Worm (Caenorhabditis elegans): ENCODE data around the gene flp-17.
"Not testable (repeated sequence)": the region's sequence is repeated elsewhere in the genome, so short reads cannot be mapped to it uniquely, and the experiment has no call there.

The flp-17 gene

DNA sequence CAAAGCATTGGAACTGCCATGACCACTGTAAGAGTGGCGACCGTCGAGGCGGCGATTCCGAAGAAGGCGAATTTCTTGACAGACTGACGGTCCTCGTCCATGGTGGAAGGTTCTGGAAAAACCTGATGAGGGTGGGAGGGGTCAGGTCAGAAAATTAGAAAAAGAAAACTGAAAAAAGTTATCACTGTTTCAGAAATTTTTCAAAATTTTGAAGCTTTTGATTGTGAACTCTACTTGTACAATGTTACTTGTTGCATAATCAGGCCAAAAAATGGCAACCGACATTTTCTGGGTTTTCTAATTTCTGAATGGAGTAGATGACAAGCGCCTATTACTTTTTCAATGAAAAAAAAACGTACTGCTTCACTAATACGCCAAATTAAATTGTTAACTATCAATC lies 8.1 kb downstream of the flp-17 start, which contains the start of gene col-138:
Gene col-138 (minus strand): TSS at position 101 of the 400 bp plus-strand sequence.
- TF ChIP-seq him-1 (tag; optimal IDR thresholded peaks at IDR 0.05): no peak
- TF ChIP-seq dao-5 (tag; optimal IDR thresholded peaks at IDR 0.05): no peak
- TF ChIP-seq W03F9.2 (tag; optimal IDR thresholded peaks at IDR 0.05): no peak

DNA sequence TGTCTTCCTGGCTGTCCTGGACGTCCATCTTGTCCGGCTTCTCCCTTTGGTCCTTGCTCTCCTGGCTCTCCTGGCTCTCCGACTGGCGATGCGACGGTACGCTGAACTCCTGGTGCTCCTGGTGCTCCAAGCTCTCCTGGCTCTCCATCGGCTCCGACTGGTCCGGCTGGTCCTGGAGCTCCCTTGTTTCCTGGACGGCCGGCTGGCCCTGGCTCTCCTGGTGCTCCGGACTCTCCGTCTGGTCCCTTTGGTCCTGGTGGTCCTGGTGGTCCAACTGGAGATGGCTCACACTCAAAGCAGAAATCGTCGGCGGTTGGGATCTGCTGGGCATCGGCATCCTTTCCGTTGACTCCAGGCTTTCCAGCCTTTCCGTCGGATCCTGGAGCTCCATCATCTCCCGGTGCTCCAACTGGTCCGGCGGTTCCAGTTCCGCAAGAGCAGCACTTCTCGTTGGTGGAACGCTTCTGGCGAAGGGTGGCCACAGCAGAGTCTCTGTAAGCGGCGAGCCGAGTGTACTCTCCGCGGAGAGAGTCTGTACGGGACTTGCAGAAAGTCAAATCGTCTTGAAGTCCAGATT lies 8.6 kb downstream of the flp-17 start:
- no peak for TF ChIP-seq W03F9.2 (tag; optimal IDR thresholded peaks at IDR 0.05)
- no peak for TF ChIP-seq him-1 (tag; optimal IDR thresholded peaks at IDR 0.05)
- TF ChIP-seq dao-5 (tag; optimal IDR thresholded peaks at IDR 0.05): no peak

DNA sequence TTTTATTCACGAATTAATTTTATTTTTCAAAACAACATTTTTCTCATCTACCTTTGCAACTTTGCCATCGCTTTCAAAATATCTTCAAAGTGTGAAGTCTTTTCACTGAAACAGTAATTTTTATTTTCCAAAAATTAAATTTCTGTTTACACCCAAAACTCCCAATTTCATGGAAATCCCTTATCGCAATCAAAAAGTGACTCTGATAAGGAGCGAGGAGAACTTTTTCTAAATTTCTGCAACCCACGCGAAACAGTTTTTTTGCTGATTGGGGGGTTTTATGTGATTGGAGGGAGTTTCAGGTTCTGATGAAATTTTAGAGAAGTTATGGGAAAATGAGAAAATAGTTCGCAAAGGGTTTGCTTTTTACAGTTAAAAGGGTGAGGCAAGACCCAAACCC lies 12.1 kb downstream of the flp-17 start:
- TF ChIP-seq W03F9.2 (tag; optimal IDR thresholded peaks at IDR 0.05): no peak
- no peak for TF ChIP-seq him-1 (tag; optimal IDR thresholded peaks at IDR 0.05)
- TF ChIP-seq dao-5 (tag; optimal IDR thresholded peaks at IDR 0.05): no peak

DNA sequence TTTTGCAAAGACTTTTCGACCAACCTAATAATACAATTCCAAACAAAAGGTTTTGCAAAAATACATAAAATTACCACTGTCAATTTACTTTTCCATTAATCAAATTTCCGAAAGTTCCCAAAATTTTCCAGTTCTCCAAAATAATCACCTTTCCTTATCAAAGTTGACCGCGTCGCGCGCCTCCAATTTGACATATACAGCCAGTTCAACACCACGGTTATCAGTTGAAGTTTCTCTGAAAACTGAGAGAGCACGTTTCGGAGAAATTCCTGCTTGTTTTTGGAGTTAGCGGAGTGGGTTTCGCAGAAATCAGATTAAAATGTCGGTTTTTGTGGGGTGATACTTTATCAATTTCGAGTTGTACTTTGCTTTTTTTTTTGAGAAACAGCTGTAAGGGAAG lies 12.6 kb downstream of the flp-17 start:
- no peak for TF ChIP-seq W03F9.2 (tag; optimal IDR thresholded peaks at IDR 0.05)
- no peak for TF ChIP-seq dao-5 (tag; optimal IDR thresholded peaks at IDR 0.05)
- TF ChIP-seq him-1 (tag; optimal IDR thresholded peaks at IDR 0.05): no peak

DNA sequence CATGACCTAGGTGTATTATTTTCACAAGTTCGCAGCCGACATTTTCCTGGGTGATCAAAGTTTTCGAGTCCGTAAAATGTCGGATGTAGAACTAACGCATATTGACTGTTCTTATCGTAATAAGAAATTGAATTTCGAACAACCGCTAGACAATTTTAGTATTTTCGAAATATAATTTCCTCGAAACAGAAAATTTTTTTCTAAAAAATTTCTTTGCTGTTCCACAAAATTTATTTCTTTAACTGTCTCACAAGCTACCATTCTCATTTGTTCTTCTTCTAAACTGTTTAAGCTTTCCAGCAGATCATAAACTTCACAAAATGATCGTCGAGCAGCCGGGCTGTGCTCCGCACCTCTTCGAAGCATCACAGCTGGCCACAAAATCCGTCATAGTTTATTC lies 15.5 kb downstream of the flp-17 start, which contains the start of gene C52D10.3:
Gene C52D10.3 (plus strand): TSS at position 301 of the 400 bp plus-strand sequence.
- TF ChIP-seq dao-5 (tag; optimal IDR thresholded peaks at IDR 0.05) (no peak), W03F9.2 (tag; optimal IDR thresholded peaks at IDR 0.05) (no peak), him-1 (tag; optimal IDR thresholded peaks at IDR 0.05) (no peak)

DNA sequence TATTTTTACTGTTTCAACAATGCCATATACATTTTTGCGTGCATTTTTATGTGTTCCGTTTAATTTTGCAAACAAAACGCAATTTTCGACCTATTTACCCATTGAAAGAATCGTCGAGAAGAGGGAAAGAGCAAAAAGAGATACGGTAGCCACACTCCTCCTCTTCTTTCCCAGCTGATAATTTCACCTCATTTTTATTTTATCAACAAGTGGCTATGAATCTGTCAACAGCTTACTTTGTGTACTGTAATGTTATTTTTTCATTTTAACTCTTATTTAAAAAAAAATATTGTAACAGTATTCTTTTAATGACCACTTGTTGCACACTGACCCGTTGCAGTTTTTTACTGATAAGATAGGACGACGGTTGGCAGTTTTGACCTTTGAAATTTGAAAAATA lies 16.7 kb downstream of the flp-17 start:
- no peak for TF ChIP-seq him-1 (tag; optimal IDR thresholded peaks at IDR 0.05)
- TF ChIP-seq dao-5 (tag; optimal IDR thresholded peaks at IDR 0.05): no peak
- TF ChIP-seq W03F9.2 (tag; optimal IDR thresholded peaks at IDR 0.05): no peak

DNA sequence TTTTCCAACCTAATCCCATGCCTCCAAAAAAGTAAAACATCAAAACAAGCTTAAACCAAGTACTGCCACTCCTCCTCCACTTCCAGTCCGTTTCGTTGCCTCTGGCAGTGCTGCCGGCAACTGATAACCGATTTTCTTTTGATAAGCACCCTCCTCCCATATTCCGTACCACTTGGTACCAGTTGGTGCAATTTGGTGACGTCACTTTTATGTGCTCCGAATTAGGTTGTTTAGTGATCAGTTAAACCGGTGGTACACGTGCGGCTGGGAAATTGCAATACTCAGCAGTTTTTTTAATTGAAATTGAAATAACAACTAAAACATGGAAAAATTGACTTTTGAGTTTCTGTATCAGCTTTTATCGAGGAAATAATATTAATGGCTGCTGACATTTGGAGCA lies 17.6 kb downstream of the flp-17 start:
- TF ChIP-seq dao-5 (tag; optimal IDR thresholded peaks at IDR 0.05) (no peak), W03F9.2 (tag; optimal IDR thresholded peaks at IDR 0.05) (no peak), him-1 (tag; optimal IDR thresholded peaks at IDR 0.05) (no peak)

DNA sequence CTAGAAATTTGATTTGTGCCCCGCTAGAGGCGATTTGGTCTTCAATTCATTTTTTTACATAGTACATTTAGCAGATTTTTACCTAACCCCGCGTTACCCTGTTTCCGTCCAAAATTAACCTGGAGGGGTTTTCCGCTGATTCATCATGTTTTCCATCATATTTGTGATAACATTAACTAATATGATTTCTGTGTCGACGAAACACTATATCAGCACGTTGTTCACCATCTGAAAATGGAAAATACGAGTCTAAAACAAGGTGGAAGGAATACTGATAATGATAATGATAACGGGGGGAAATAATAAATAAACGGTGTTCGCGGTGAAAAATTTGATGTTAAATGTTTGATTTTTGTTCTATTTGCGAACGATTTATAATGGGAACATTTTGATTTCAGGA lies 20.0 kb downstream of the flp-17 start:
- no peak for TF ChIP-seq W03F9.2 (tag; optimal IDR thresholded peaks at IDR 0.05)
- TF ChIP-seq dao-5 (tag; optimal IDR thresholded peaks at IDR 0.05): no peak
- no peak for TF ChIP-seq him-1 (tag; optimal IDR thresholded peaks at IDR 0.05)

DNA sequence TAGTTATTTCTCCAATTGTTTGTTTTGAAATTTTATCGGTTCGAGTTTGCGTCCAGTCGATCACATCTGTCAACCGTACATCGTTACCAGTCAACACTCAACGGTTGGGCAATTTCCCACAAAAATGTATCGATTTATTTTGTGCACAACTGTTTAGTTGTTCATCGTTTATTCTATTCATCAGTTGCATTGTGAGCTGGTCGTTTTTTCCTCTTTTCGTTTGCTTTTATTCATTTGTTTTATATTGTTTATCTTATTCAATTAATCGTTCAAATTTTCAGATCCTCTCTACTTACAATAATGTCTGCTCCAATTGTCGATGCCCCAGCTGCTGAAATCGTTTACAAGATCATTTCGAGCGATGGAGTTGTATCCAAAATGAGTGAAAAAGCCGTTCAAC lies 24.7 kb downstream of the flp-17 start, which contains the start of gene skr-12:
Gene skr-12 (plus strand): TSS at position 301 of the 400 bp plus-strand sequence.
- TF ChIP-seq W03F9.2 (tag; optimal IDR thresholded peaks at IDR 0.05): no peak
- no peak for TF ChIP-seq dao-5 (tag; optimal IDR thresholded peaks at IDR 0.05)
- no peak for TF ChIP-seq him-1 (tag; optimal IDR thresholded peaks at IDR 0.05)

DNA sequence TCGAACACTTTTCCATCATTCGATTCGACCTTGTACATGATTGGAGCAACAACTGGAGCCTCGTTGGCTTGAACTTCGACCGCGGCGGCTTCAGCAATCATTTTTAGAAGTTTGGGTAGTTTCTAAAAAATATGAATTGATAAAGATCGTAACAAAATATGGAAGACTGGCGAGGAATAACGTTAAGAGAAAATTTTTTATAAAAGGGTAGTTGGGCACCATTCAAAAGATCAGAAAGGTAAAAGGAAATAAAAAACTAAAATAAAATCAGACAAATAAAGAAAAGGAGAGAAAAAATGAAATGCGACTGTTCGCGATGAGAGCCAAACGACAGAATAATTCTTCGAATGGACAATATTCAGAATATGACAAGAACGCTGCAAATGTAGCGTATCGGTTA lies 26.0 kb downstream of the flp-17 start, which contains the start of gene skr-8:
Gene skr-8 (minus strand): TSS at position 101 of the 400 bp plus-strand sequence.
- TF ChIP-seq W03F9.2, dao-5, him-1 (tag; optimal IDR thresholded peaks at IDR 0.05): not testable (repeated sequence)

DNA sequence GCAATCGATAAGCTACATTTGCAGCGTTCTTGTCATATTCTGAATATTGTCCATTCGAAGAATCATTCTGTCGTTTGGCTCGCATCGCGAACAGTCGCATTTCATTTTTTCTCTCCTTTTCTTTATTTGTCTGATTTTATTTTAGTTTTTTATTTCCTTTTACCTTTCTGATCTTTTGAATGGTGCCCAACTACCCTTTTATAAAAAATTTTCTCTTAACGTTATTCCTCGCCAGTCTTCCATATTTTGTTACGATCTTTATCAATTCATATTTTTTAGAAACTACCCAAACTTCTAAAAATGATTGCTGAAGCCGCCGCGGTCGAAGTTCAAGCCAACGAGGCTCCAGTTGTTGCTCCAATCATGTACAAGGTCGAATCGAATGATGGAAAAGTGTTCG lies 28.4 kb downstream of the flp-17 start, which contains the start of gene skr-9:
Gene skr-9 (plus strand): TSS at position 301 of the 400 bp plus-strand sequence.
- not testable (repeated sequence) for TF ChIP-seq dao-5, W03F9.2, him-1 (tag; optimal IDR thresholded peaks at IDR 0.05)

DNA sequence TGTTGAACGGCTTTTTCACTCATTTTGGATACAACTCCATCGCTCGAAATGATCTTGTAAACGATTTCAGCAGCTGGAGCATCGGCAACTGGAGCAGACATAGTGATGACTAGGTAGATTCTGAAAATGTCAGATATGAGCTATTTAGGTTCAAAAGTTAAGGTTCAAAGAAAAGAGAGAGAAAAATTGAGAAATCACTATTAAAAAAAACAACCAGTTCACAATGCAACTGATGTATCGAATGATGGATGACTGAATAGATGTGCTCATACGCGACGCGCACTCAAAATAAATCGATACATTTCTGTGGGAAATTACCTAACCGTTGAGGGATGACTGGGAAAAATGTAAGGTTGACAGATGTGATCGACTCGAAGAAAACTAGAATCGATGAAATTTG lies 29.2 kb downstream of the flp-17 start, which contains the start of gene skr-13:
Gene skr-13 (minus strand): TSS at position 101 of the 400 bp plus-strand sequence.
- TF ChIP-seq W03F9.2 (tag; optimal IDR thresholded peaks at IDR 0.05) (no peak), dao-5 (tag; optimal IDR thresholded peaks at IDR 0.05) (no peak), him-1 (tag; optimal IDR thresholded peaks at IDR 0.05) (no peak)

DNA sequence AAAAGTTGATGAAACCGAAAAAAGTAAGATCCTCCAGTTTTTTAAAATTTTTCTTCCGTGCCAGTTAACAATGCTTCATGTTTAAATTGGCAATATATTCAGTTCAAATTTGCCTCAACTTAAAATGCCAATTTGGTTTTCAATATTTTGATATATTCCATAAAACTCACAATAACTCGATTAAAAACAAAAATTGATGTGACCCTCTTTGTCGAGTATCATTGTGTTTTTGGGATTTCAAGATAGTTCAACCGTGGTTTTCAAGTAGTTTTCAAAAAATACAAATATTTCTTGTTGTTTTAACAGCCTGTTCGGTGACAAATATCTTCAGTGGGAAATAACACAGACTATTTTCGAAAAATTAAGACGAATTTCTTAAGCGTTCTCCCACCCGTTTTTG lies 38.7 kb downstream of the flp-17 start:
- TF ChIP-seq dao-5 (tag; optimal IDR thresholded peaks at IDR 0.05): no peak
- TF ChIP-seq him-1 (tag; optimal IDR thresholded peaks at IDR 0.05): no peak
- TF ChIP-seq W03F9.2 (tag; optimal IDR thresholded peaks at IDR 0.05): no peak

DNA sequence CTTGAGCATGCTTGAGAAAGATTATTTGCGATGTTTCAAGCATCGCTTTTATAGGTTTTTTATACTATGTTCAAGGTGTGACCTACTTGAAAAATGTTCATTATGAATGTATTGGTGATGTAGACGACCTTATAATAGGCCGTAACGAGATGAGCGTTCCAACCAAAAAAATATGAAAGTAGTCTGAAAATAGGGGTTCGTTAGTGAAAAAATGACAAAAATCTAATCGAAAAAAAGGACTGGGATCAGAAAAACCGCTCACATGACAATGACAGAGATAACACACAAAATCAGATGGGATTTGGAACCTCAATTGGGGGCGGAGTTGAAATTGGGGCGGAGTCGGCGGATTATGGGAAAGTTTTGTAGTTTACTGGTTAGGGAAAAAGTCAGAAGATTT lies 40.8 kb downstream of the flp-17 start, which contains the start of gene Y116A8C.40:
Gene Y116A8C.40 (minus strand): TSS at position 101 of the 400 bp plus-strand sequence.
- TF ChIP-seq him-1 (tag; optimal IDR thresholded peaks at IDR 0.05) (no peak), W03F9.2 (tag; optimal IDR thresholded peaks at IDR 0.05) (no peak), dao-5 (tag; optimal IDR thresholded peaks at IDR 0.05) (no peak)

All from whole organism, L4/young adult.